Worm (Caenorhabditis elegans): ENCODE results near the gene pde-2.

ce11 chrIII:9007183-9007582 lies 25.5 kb upstream of the pde-2 start:
- TF ChIP-seq cog-1 (tag; optimal IDR thresholded peaks at IDR 0.05) (peak; percentile 20), klf-2 (GFP tag; conservative IDR thresholded peaks at IDR 0.05) (no peak), ztf-23 (GFP tag; IDR thresholded peaks at IDR 0.05) (no peak)

Data from whole organism, midembryonic.